Worm (Caenorhabditis elegans): ENCODE data around the gene osm-5.

DNA sequence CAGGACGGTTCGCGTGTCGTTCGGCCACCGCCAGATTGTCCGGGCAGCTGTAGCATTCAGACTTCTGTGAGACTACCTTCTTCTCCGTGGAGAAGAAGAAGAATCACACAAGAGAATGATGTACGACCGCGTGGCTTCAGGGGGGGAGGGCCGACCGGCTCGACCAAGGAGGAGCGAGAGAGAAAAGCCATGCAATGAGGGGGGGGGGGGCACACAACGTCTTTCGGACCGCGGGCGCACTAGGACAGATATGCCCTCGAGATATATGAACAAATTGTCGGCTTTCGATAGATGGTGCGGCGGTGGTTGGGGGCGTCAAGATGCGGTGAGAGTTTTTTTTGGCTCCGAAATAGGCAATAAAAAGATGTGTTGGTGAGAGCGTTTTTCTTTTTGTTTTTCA is 56.5 kb downstream of the osm-5 start:
- no peak for TF ChIP-seq ama-1 (optimal IDR thresholded peaks at IDR 0.05)
- no peak for TF ChIP-seq F13C5.2 (tag; optimal IDR thresholded peaks at IDR 0.05)
- peak; percentile 50 for TF ChIP-seq hmg-4 (GFP tag; optimal IDR thresholded peaks at IDR 0.05)
- no peak for TF ChIP-seq flt-1 (GFP tag; IDR thresholded peaks at IDR 0.05)
- no peak for TF ChIP-seq ceh-13 (GFP tag; optimal IDR thresholded peaks at IDR 0.05)
- TF ChIP-seq sea-1 (GFP tag; conservative IDR thresholded peaks at IDR 0.05), result no peak
- TF ChIP-seq tbx-37 (GFP tag; conservative IDR thresholded peaks at IDR 0.05), result no peak
- TF ChIP-seq hmbx-1 (tag; optimal IDR thresholded peaks at IDR 0.05), result no peak
- TF ChIP-seq ets-7 (tag; optimal IDR thresholded peaks at IDR 0.05), result no peak
- TF ChIP-seq tbx-11 (GFP tag; IDR thresholded peaks at IDR 0.05), result no peak
- no peak for TF ChIP-seq ceh-36 (tag; optimal IDR thresholded peaks at IDR 0.05)
- TF ChIP-seq scrt-1 (GFP tag; IDR thresholded peaks at IDR 0.05), result no peak
- TF ChIP-seq aly-1 (tag; optimal IDR thresholded peaks at IDR 0.05), result no peak
- TF ChIP-seq tra-4 (tag; optimal IDR thresholded peaks at IDR 0.05), result no peak

Data from whole organism, early embryonic.